Fruit fly (Drosophila melanogaster) S2 (cell line): ENCODE data around the gene Cpr30B.

Experiments used
- CG8478 ChIP-seq: fragments of >200 bp; optimal IDR thresholded peaks from 2 replicates; lab custom pipeline; 2018
- CTCF ChIP-seq, 2 experiments: fragments of >200 bp; optimal IDR thresholded peaks; 2 replicates each; lab custom pipeline; 2018

Cpr30B gene

DNA sequence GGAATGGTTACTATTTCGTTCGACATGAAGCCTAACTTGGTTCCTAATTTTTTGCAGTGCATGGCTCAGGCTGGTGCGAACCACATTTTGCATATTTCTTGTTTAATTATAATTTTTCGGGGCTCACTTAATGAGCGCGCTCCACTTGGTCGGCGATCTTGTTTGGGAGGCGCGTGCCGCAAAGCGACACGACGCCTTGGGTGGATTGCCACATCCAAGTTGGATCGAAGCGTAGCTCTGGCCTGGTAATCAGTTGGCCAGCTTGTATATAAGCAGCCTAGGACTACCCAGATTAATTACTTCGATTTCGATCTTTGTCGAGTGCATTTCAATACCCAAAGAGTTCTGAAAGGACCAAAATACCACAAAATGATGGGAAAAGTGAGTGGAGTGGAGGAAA, at the start of gene Cpr30B:
Cpr30B (plus strand) TSS at position 301 of the 400 bp plus-strand sequence.
- no peak for TF ChIP-seq CG8478 (lab: Kevin White, UChicago)
- TF ChIP-seq CTCF (optimal IDR thresholded peaks at IDR 0.05; lab: Kevin White, UChicago) = no peak

dm6 chr2L:9493375-9494263, 49.1 kb upstream of the Cpr30B start:
- TF ChIP-seq CTCF (optimal IDR thresholded peaks at IDR 0.05; lab: Kevin White, UChicago) (no peak), CG8478 (lab: Kevin White, UChicago) (no peak)

DNA sequence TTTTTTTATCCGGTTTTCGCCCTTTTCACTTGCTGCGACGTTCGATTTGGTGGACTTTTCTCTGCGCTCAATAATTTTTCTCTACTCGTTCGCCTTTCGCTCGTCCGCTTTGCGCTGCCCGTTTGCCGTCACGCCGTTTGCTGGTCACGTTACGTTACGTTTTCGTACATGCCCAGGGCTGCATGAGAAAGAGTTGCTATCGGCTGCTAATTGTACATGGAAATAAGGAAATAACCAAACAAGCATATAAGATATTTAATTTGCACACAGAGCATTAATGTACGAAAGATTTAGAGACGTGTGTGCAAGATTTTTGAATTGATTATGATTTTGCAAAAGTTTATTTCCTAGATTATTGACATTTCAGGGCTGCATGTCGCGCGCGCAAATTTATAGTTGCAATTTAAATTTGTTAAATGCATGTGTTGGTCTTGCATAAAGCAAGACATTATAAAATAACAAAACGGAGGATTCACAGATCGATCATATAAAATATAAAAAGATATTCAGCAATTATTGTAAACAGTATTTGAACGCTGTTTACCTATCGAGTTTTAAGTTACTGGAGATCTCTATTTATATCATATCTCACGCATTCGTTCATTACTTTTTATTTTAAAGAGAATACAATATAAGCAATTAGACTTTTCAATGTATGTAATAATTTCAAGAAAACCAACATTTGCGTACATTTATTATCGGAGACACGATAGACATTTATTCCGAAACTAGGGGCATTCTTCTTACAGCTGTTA, 47.8 kb upstream of the Cpr30B start, which contains the start of gene Gdi:
Gdi (minus strand) TSS at position 214 of the 755 bp plus-strand sequence.
- TF ChIP-seq CG8478 (lab: Kevin White, UChicago) (no peak), CTCF (optimal IDR thresholded peaks at IDR 0.05; lab: Kevin White, UChicago) (no peak)

- TF ChIP-seq CG8478 (lab: Kevin White, UChicago) (no peak), CTCF (optimal IDR thresholded peaks at IDR 0.05; lab: Kevin White, UChicago) (no peak)
These were observed 47.3 kb upstream of the Cpr30B start, which contains the start of gene CG33298 for dm6 chr2L:9495418-9495779. CG33298 (plus strand) TSS chr2L:9495474.

DNA sequence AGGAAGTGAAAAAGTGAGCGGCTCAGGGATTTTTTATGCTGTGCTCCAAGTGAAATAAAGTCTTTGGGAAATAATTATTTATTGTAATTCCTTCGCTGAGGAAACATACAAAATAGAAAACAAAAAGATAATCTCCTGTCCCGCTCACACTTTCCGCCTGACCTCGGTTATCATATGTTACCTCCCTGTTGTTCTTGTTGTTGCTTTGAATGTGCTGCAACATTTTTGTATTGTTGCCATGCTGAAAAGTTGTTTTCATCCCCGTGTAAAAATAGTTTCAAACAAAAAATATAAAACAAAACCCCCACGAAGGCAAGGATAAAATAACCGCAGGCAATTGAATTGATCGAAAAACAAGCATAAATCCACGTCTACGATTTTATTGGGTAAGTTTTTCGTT, 46.8 kb upstream of the Cpr30B start:
- no peak for TF ChIP-seq CTCF (optimal IDR thresholded peaks at IDR 0.05; lab: Kevin White, UChicago)
- no peak for TF ChIP-seq CG8478 (lab: Kevin White, UChicago)

dm6 chr2L:9496378-9497284, 46.0 kb upstream of the Cpr30B start:
- TF ChIP-seq CTCF (optimal IDR thresholded peaks at IDR 0.05; lab: Kevin White, UChicago) = no peak
- TF ChIP-seq CG8478 (lab: Kevin White, UChicago) = no peak

- TF ChIP-seq CG8478 (lab: Kevin White, UChicago) = no peak
- no peak for TF ChIP-seq CTCF (optimal IDR thresholded peaks at IDR 0.05; lab: Kevin White, UChicago)
These were observed 45.4 kb upstream of the Cpr30B start for dm6 chr2L:9497285-9497660.

DNA sequence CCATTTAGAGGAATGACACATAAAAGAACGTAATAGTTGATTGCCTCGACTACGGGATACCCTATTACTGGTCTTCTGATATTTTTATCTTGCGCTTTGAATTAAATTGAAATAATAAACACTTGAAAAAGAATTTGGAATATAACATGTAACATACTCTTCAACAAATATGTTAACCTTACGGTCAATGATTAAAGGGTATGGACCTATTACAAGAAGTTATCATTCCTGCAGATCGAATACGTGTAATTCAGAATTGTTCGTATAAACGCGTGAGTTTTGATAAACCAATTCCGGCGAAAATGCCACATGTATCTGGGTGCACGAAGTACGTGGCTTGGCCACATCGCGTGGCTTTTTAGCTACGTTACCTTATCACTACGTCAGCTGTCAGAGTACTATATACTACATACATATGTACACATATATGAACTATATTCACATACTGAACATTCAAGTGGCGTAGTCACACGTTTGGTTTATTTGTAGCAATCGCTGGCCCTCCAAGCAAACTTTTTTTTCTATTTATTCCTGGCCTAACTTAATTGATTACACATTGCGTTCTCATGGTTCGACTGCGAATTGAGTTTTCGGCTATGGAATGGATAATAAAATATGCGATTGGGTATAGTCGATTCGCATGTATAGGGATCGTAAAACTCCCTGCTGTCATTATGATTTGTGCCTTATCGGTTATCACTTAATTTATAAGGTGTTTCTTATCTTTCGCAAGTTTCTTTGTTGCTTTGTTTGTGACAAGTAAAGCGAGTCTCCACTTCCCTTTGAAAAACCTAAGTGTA, 44.3 kb upstream of the Cpr30B start:
- TF ChIP-seq CTCF (optimal IDR thresholded peaks at IDR 0.05; lab: Kevin White, UChicago) (no peak), CG8478 (lab: Kevin White, UChicago) (no peak)

DNA sequence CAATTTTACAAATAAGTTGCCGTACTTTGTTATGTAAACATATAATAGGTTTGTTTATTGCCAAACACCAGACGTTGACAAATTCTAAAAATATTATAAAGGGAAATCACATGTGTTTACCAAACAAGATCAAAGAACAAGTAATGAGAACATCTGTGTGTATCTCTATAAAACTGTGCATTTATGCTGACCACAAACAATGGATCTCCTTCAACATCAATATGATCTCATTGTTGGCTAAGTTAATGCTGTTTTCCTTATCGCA, 43.8 kb upstream of the Cpr30B start:
- TF ChIP-seq CTCF (optimal IDR thresholded peaks at IDR 0.05; lab: Kevin White, UChicago) (no peak), CG8478 (lab: Kevin White, UChicago) (no peak)

DNA sequence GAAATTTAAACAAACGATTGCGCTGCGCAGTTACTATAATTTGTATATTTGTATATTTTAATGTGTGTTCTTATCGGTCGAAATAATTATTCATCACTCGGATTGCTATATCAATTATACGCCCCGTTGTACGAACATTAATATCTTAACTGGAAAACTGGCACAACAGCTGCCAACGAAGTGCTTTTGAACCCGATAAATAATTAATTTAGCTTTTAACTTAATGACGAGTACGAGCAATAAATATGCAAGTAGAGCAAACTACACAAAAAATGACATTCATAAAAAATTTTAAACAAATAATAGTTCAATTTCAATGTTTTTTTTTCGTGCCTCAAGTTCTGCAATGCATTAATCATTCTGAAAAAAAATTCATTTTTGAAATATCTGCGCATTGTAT, 42.2 kb upstream of the Cpr30B start:
- TF ChIP-seq CTCF (optimal IDR thresholded peaks at IDR 0.05; lab: Kevin White, UChicago) (no peak), CG8478 (lab: Kevin White, UChicago) (no peak)

DNA sequence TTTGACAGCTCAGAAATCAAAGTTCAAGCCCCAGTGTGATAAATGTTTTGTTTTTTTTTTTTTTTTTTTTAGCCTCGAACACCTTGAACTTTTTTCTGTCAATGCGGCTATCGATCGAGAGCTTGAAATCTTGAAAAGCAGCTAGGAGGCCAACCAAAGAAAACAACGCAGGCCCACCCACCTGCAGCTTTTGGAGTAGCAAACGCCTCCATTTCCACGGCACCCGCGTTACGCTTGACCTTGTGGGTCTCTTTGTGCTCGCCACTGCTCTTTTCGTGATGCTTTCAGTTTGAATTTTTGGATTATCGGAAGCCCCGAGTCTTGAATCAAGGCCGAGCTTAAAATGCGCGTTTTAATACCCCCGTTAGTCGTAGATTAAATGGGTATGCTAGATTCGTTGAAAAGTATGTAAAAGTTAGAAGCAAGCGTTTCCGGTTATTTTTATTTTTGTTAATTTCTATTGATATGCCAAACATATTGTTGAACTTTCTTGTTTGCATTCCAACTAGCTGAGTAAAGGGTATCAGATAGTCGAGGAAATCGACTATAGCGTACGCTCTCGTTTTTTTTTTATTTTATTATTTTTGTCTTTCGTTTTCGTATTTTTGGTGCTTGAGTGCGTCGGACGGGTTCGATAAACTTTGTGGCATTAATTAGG, 39.8 kb upstream of the Cpr30B start:
- no peak for TF ChIP-seq CTCF (optimal IDR thresholded peaks at IDR 0.05; lab: Kevin White, UChicago)
- TF ChIP-seq CG8478 (lab: Kevin White, UChicago) = no peak

DNA sequence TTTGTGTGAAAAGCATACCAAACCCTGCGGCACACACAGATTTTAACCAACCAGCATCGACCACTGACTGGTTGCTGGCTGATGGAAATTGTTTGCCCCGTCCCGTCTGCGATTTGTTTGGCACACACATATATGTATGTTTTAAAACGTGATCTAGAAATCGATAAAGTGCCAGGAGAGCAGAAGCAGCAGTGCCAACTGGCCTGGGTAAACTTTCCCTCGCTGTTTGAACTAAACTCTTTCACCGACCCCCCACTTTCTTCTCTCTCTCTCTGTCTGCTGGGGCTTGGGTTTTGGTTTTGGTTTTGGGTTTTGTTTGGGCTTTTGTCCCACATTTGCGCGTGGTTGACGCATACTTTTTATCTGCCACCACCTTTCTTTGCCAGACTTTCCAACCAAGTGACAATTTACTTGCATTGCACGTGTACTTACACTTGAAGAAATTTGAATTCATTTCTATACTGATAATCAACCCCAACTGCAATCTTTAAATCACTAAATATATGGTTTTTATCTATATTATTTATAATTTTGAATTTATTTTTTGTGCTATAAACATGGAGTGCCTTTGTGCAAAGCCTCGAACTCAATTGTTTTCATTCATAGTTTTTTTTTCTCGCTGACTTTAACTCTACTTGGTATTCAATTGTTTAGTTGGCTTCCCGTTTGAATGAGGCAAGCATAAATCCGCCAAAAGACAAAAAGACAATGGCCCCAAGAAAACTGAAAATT, 37.1 kb upstream of the Cpr30B start:
- TF ChIP-seq CG8478 (lab: Kevin White, UChicago) (no peak), CTCF (optimal IDR thresholded peaks at IDR 0.05; lab: Kevin White, UChicago) (no peak)
